Worm (Caenorhabditis elegans): ENCODE results near the gene pals-34.

Gene pals-34

ce11 chrV:7932998-7933397 is 23.3 kb downstream of the pals-34 start, which contains the start of gene ncx-10:
ncx-10 (minus strand) TSS chrV:7933098.
- no peak for TF ChIP-seq zag-1 (tag; optimal IDR thresholded peaks at IDR 0.05)
- no peak for TF ChIP-seq sem-4 (tag; optimal IDR thresholded peaks at IDR 0.05)

- no peak for TF ChIP-seq ztf-1 (GFP tag; conservative IDR thresholded peaks at IDR 0.05)
- TF ChIP-seq ztf-11 (tag; optimal IDR thresholded peaks at IDR 0.05) = no peak
- TF ChIP-seq blmp-1 (tag; optimal IDR thresholded peaks at IDR 0.05; ENCODE audit: insufficient read depth) = no peak
Measured at ce11 chrV:7928660-7929059, 27.6 kb downstream of the pals-34 start, which contains the start of gene srsx-5. srsx-5 (plus strand) TSS chrV:7928960.

- TF ChIP-seq nhr-129 (tag; optimal IDR thresholded peaks at IDR 0.05) (no peak), nhr-10 (tag; optimal IDR thresholded peaks at IDR 0.05) (no peak), elt-3 (tag; optimal IDR thresholded peaks at IDR 0.05) (no peak), mdl-1 (tag; optimal IDR thresholded peaks at IDR 0.05) (no peak), lin-13 (GFP tag; optimal IDR thresholded peaks at IDR 0.05) (no peak), ceh-82 (tag; optimal IDR thresholded peaks at IDR 0.05) (no peak), R02D3.7 (tag; optimal IDR thresholded peaks at IDR 0.05) (no peak), sma-3 (GFP tag; optimal IDR thresholded peaks at IDR 0.05) (no peak), crh-2 (tag; optimal IDR thresholded peaks at IDR 0.05) (no peak), nhr-237 (tag; optimal IDR thresholded peaks at IDR 0.05) (no peak), ztf-4 (tag; optimal IDR thresholded peaks at IDR 0.05) (no peak)
Measured at ce11 chrV:7926784-7927183, 29.5 kb downstream of the pals-34 start, which contains the start of gene srsx-6. srsx-6 (plus strand) TSS chrV:7927084.

DNA sequence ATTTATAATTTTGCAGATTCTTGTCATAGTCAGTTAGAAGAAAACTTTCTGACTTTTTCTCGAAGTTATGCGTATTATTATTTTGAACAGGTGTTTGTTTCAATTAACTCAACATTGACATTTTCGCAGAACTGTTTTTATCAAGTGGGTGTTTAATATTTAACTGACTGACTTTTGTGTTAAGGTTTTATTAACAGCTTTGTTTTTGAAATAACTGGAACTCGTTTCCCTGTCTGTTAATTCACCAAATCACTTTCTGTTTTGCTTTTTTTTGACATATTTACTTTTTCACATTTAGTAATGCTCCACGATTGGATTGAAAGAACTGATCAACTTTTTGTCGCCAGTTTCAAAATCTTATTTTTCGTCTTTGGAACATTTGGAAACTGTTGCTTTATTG is 30.8 kb downstream of the pals-34 start, which contains the start of gene srsx-7:
Gene srsx-7 (plus strand): TSS at position 301 of the 400 bp plus-strand sequence.
- TF ChIP-seq skn-1 (tag; optimal IDR thresholded peaks at IDR 0.05) = no peak
- TF ChIP-seq sma-9 (GFP tag; optimal IDR thresholded peaks at IDR 0.05) = no peak
- no peak for TF ChIP-seq sma-9 (tag; optimal IDR thresholded peaks at IDR 0.05)
- no peak for TF ChIP-seq nhr-12 (tag; optimal IDR thresholded peaks at IDR 0.05)
- no peak for TF ChIP-seq alr-1 (tag; optimal IDR thresholded peaks at IDR 0.05)
- no peak for TF ChIP-seq unc-62 (GFP tag; optimal IDR thresholded peaks at IDR 0.05)
- TF ChIP-seq unc-39 (tag; optimal IDR thresholded peaks at IDR 0.05) = no peak
- no peak for TF ChIP-seq unc-55 (GFP tag; optimal IDR thresholded peaks at IDR 0.05)
- TF ChIP-seq mdl-1 (tag; optimal IDR thresholded peaks at IDR 0.05) = no peak
- no peak for TF ChIP-seq nhr-21 (tag; optimal IDR thresholded peaks at IDR 0.05)
- no peak for TF ChIP-seq fos-1 (tag; optimal IDR thresholded peaks at IDR 0.05)
- no peak for TF ChIP-seq ama-1 (optimal IDR thresholded peaks at IDR 0.05)
- no peak for TF ChIP-seq sem-4 (tag; optimal IDR thresholded peaks at IDR 0.05)
- TF ChIP-seq nhr-237 (tag; optimal IDR thresholded peaks at IDR 0.05) = no peak
- no peak for TF ChIP-seq lsy-2 (tag; optimal IDR thresholded peaks at IDR 0.05)
- TF ChIP-seq Y55F3AM.14 (GFP tag; optimal IDR thresholded peaks at IDR 0.05) = no peak
- TF ChIP-seq nhr-129 (tag; optimal IDR thresholded peaks at IDR 0.05) = no peak
- TF ChIP-seq crh-2 (tag; optimal IDR thresholded peaks at IDR 0.05) = no peak

DNA sequence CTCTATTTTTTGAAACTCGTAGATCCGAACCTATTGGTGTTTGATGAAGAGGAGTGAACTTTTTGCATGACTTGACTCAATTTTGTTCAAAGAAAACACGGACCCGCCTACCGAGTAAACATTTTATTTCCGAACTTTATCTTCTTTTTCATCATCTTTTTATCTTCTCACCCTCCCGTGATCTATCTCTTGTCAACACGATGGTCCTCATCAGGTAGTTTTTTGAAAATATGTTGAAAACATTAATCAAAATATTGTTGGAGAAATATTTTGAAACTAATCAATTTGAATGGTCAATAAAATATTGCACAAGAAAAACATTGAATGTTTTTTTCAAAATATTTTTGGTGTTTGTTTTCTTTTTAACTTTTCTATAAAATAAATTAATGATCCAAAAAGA is 47.9 kb downstream of the pals-34 start:
- TF ChIP-seq mab-5 (tag; optimal IDR thresholded peaks at IDR 0.05) = no peak
